Fruit fly (Drosophila melanogaster): ENCODE results near the gene Msp300.

The Msp300 gene

dm6 chr2L:5096761-5097160 lies 3.9 kb upstream of the Msp300 start (continued):
- TF ChIP-seq E2f2 (GFP tag; IDR thresholded peaks at IDR 0.05), result no peak
- peak; percentile 81 for TF ChIP-seq CG6854 (GFP tag; optimal IDR thresholded peaks at IDR 0.05)
- no peak for TF ChIP-seq CG2889 (GFP tag; IDR thresholded peaks at IDR 0.05)
- TF ChIP-seq CG9609 (GFP tag; optimal IDR thresholded peaks at IDR 0.05), result no peak
- TF ChIP-seq Poxn (GFP tag; IDR thresholded peaks at IDR 0.05), result no peak
- TF ChIP-seq CG14965 (GFP tag; optimal IDR thresholded peaks at IDR 0.05; ENCODE audit: borderline replicate concordance), result no peak
- TF ChIP-seq amos (GFP tag; IDR thresholded peaks at IDR 0.05; ENCODE audit: partially characterized antibody), result no peak
- TF ChIP-seq CG17359 (tag; optimal IDR thresholded peaks at IDR 0.05), result no peak
- no peak for TF ChIP-seq tna (GFP tag; IDR thresholded peaks at IDR 0.05; ENCODE audit: partially characterized antibody)
- no peak for TF ChIP-seq org-1 (GFP tag; optimal IDR thresholded peaks at IDR 0.05)
- TF ChIP-seq CG17328 (GFP tag; IDR thresholded peaks at IDR 0.05), result no peak
- no peak for TF ChIP-seq lbe (GFP tag; optimal IDR thresholded peaks at IDR 0.05)
- TF ChIP-seq CG3838 (GFP tag; optimal IDR thresholded peaks at IDR 0.05), result no peak
- no peak for TF ChIP-seq Myb (GFP tag; optimal IDR thresholded peaks at IDR 0.05)
- no peak for TF ChIP-seq Xrp1 (GFP tag; IDR thresholded peaks at IDR 0.05)
- TF ChIP-seq CG10431 (GFP tag; optimal IDR thresholded peaks at IDR 0.05), result peak; percentile 52
- TF ChIP-seq CG30403 (GFP tag; optimal IDR thresholded peaks at IDR 0.05), result no peak
- no peak for TF ChIP-seq ttk (GFP tag; IDR thresholded peaks at IDR 0.05)
- TF ChIP-seq trh (GFP tag; optimal IDR thresholded peaks at IDR 0.05), result no peak
- no peak for TF ChIP-seq D (optimal IDR thresholded peaks at IDR 0.05)
- TF ChIP-seq D (GFP tag; optimal IDR thresholded peaks at IDR 0.05), result no peak
- no peak for TF ChIP-seq ind (GFP tag; optimal IDR thresholded peaks at IDR 0.05)
- TF ChIP-seq CG4617 (GFP tag; optimal IDR thresholded peaks at IDR 0.05; ENCODE audit: borderline replicate concordance), result no peak
- TF ChIP-seq stwl (tag; optimal IDR thresholded peaks at IDR 0.05), result no peak
- no peak for TF ChIP-seq cas (GFP tag; IDR thresholded peaks at IDR 0.05)
- peak; percentile 56 for TF ChIP-seq CG10543 (GFP tag; optimal IDR thresholded peaks at IDR 0.05)
- TF ChIP-seq CG1602 (GFP tag; optimal IDR thresholded peaks at IDR 0.05), result no peak
- no peak for TF ChIP-seq CG18011 (GFP tag; optimal IDR thresholded peaks at IDR 0.05)
- no peak for TF ChIP-seq CG10267 (tag; optimal IDR thresholded peaks at IDR 0.05)
- TF ChIP-seq ftz-f1 (GFP tag; optimal IDR thresholded peaks at IDR 0.05), result no peak
- TF ChIP-seq sima (GFP tag; optimal IDR thresholded peaks at IDR 0.05), result no peak

dm6 chr2L:5099790-5100360 lies 802 bp upstream of the Msp300 start, which contains the start of gene ND-13A:
ND-13A (minus strand) TSS chr2L:5100288.
- TF ChIP-seq stwl (tag; optimal IDR thresholded peaks at IDR 0.05), result peak; percentile 87
- TF ChIP-seq MBD-R2 (GFP tag; IDR thresholded peaks at IDR 0.05), result peak; percentile 82
- TF ChIP-seq CG42726 (GFP tag; IDR thresholded peaks at IDR 0.05; ENCODE audit: partially characterized antibody), result 0 out of 2 replicates have a peak, but pooled peaks have one; percentile 35
- peak; percentile 13 for TF ChIP-seq CG14710 (tag; optimal IDR thresholded peaks at IDR 0.05)
- peak; percentile 67 for TF ChIP-seq pzg (GFP tag; optimal IDR thresholded peaks at IDR 0.05)
- peak; percentile 18 for TF ChIP-seq Fer1 (GFP tag; optimal IDR thresholded peaks at IDR 0.05)
- peak; percentile 25 for TF ChIP-seq gfzf (GFP tag; optimal IDR thresholded peaks at IDR 0.05)
- TF ChIP-seq CG6791 (GFP tag; IDR thresholded peaks at IDR 0.05; ENCODE audit: partially characterized antibody), result peak; percentile 35; the same call in 1 of the 3 replicates
- TF ChIP-seq CG4617 (GFP tag; optimal IDR thresholded peaks at IDR 0.05; ENCODE audit: borderline replicate concordance), result peak; percentile 53
- peak; percentile 70 for TF ChIP-seq E2f2 (GFP tag; IDR thresholded peaks at IDR 0.05)
- TF ChIP-seq wek (GFP tag; optimal IDR thresholded peaks at IDR 0.05), result peak; percentile 7
- peak; percentile 18 for TF ChIP-seq Myb (GFP tag; optimal IDR thresholded peaks at IDR 0.05)
- peak; percentile 30; the same call in 1 of the 3 replicates for TF ChIP-seq Doc3 (GFP tag; IDR thresholded peaks at IDR 0.05; ENCODE audit: partially characterized antibody)
- TF ChIP-seq H2.0 (GFP tag; IDR thresholded peaks at IDR 0.05), result no peak
- TF ChIP-seq CG10274 (GFP tag; optimal IDR thresholded peaks at IDR 0.05), result no peak
- TF ChIP-seq YL-1 (GFP tag; optimal IDR thresholded peaks at IDR 0.05), result peak; percentile 67
- TF ChIP-seq unc-4 (GFP tag; IDR thresholded peaks at IDR 0.05; ENCODE audit: partially characterized antibody), result peak; percentile 39; the same call in 1 of the 2 replicates
- TF ChIP-seq CG10267 (tag; optimal IDR thresholded peaks at IDR 0.05), result peak; percentile 2
- TF ChIP-seq trem (tag; optimal IDR thresholded peaks at IDR 0.05), result peak; percentile 25
- TF ChIP-seq mirr (GFP tag; optimal IDR thresholded peaks at IDR 0.05), result peak; percentile 3
- TF ChIP-seq CG10462 (GFP tag; optimal IDR thresholded peaks at IDR 0.05), result peak; percentile 11
- TF ChIP-seq CG12659 (GFP tag; optimal IDR thresholded peaks at IDR 0.05), result peak; percentile 35
- peak; percentile 69 for TF ChIP-seq Dp (GFP tag; optimal IDR thresholded peaks at IDR 0.05)
- TF ChIP-seq peb (GFP tag; IDR thresholded peaks at IDR 0.05), result no peak

Data from whole organism, embryonic.